Worm (Caenorhabditis elegans): Measurements from ENCODE around the gene srx-54.

The srx-54 gene

ce11 chrV:16965655-16966054 is 9.4 kb upstream of the srx-54 start, which contains the start of gene efl-1 (continued):
- TF ChIP-seq hmg-1.2 (GFP tag; IDR thresholded peaks at IDR 0.05) (peak; percentile 99), snpc-1.1 (tag; optimal IDR thresholded peaks at IDR 0.05; ENCODE audit: insufficient read depth) (peak; percentile 86), ama-1 (optimal IDR thresholded peaks at IDR 0.05) (no peak), ama-1 (GFP tag; optimal IDR thresholded peaks at IDR 0.05) (no peak), him-1 (tag; optimal IDR thresholded peaks at IDR 0.05) (peak; percentile 28), cebp-1 (GFP tag; IDR thresholded peaks at IDR 0.05) (peak; percentile 47), cebp-1 (tag; optimal IDR thresholded peaks at IDR 0.05) (peak; percentile 89), hsf-1 (GFP tag; IDR thresholded peaks at IDR 0.05) (0 out of 2 replicates have a peak, but pooled peaks have one; percentile 51), K12H6.12 (tag; optimal IDR thresholded peaks at IDR 0.05) (peak; percentile 42), mcd-1 (GFP tag; IDR thresholded peaks at IDR 0.05) (peak; percentile 99), F39B2.1 (GFP tag; IDR thresholded peaks at IDR 0.05) (no peak), lir-1 (GFP tag; conservative IDR thresholded peaks at IDR 0.05) (peak; percentile 43; the same call in 1 of the 2 replicates), tbp1 (GFP tag; optimal IDR thresholded peaks at IDR 0.05) (peak; percentile 68), pha-4 (tag; optimal IDR thresholded peaks at IDR 0.05) (peak; percentile 82), ceh-27 (GFP tag; optimal IDR thresholded peaks at IDR 0.05) (peak; percentile 81), lin-35 (GFP tag; optimal IDR thresholded peaks at IDR 0.05) (peak; percentile 79 to 97 (median 83)), snpc-4 (GFP tag; optimal IDR thresholded peaks at IDR 0.05) (peak; percentile 70), snpc-4 (tag; optimal IDR thresholded peaks at IDR 0.05) (peak; percentile 61 to 94 (median 89)), Y53G8AR.9 (GFP tag; conservative IDR thresholded peaks at IDR 0.05) (peak; percentile 72; the same call in 1 of the 2 replicates), B0261.1 (tag; optimal IDR thresholded peaks at IDR 0.05) (peak; percentile 37), snpc-1.3 (tag; optimal IDR thresholded peaks at IDR 0.05; ENCODE audit: insufficient read depth) (peak; percentile 49), Y95B8A.8 (GFP tag; IDR thresholded peaks at IDR 0.05) (0 out of 2 replicates have a peak, but pooled peaks have one; percentile 71), ztf-26 (tag; optimal IDR thresholded peaks at IDR 0.05) (peak; percentile 52), ekl-4 (GFP tag; IDR thresholded peaks at IDR 0.05) (peak; percentile 83), xnd-1 (tag; optimal IDR thresholded peaks at IDR 0.05) (peak; percentile 20), snpc-3.4 (tag; optimal IDR thresholded peaks at IDR 0.05) (peak; percentile 72), nhr-179 (tag; optimal IDR thresholded peaks at IDR 0.05) (no peak), D2030.7 (GFP tag; IDR thresholded peaks at IDR 0.05) (peak; percentile 85), F10E7.11 (tag; optimal IDR thresholded peaks at IDR 0.05) (no peak), nhr-120 (GFP tag; IDR thresholded peaks at IDR 0.05) (no peak), dpl-1 (GFP tag; optimal IDR thresholded peaks at IDR 0.05) (peak; percentile 98), C17E4.6 (GFP tag; IDR thresholded peaks at IDR 0.05) (peak; percentile 38; the same call in 1 of the 2 replicates), lin-54 (GFP tag; optimal IDR thresholded peaks at IDR 0.05) (peak; percentile 97), attf-5 (GFP tag; optimal IDR thresholded peaks at IDR 0.05) (peak; percentile 96), let-607 (tag; optimal IDR thresholded peaks at IDR 0.05) (peak in 1 of 2 experiments; percentile 22), madf-10 (tag; optimal IDR thresholded peaks at IDR 0.05) (peak; percentile 20), sea-2 (GFP tag; IDR thresholded peaks at IDR 0.05) (no peak), madf-6 (GFP tag; IDR thresholded peaks at IDR 0.05) (peak; percentile 81), T07F8.4 (tag; optimal IDR thresholded peaks at IDR 0.05) (no peak), Y79H2A.3 (GFP tag; conservative IDR thresholded peaks at IDR 0.05) (no peak), Y56A3A.18 (GFP tag; IDR thresholded peaks at IDR 0.05) (peak; percentile 72; the same call in 1 of the 2 replicates), tlf-1 (GFP tag; optimal IDR thresholded peaks at IDR 0.05) (peak; percentile 59)
